Fruit fly (Drosophila melanogaster) whole organism, embryonic: ENCODE results near the gene Srrm234.

Experiments
- Adf1 ChIP-seq: fragments of 200-800 bp; sonication (Bioruptor generic); IDR thresholded peaks from 2 replicates; pipeline ENCODE4 v1.3.6; 2022; ENCODE audit warnings: missing biosample characterization, missing genetic modification characterization
- Aef1 ChIP-seq: fragments of 200-800 bp; sonication (Bioruptor generic); IDR thresholded peaks from 3 replicates; pipeline ENCODE4 v1.3.6; 2022; ENCODE audit warnings: missing biosample characterization, missing genetic modification characterization
- Atf-2 ChIP-seq: fragments of 200-800 bp; sonication (Bioruptor generic); optimal IDR thresholded peaks from 2 replicates; lab custom pipeline; 2016; ENCODE audit warnings: missing biosample characterization, missing genetic modification characterization
- CG10209 ChIP-seq: fragments of 200-800 bp; sonication (Bioruptor generic); optimal IDR thresholded peaks from 3 replicates; lab custom pipeline; 2017; ENCODE audit warnings: missing biosample characterization, mild to moderate bottlenecking, missing genetic modification characterization, missing genetic modification reagents
- CG12071 ChIP-seq: fragments of 200-800 bp; sonication (Bioruptor generic); optimal IDR thresholded peaks from 3 replicates; lab custom pipeline; 2018; ENCODE audit warnings: missing biosample characterization, mild to moderate bottlenecking, missing genetic modification characterization
- CG12769 ChIP-seq: fragments of 200-800 bp; sonication (Bioruptor generic); optimal IDR thresholded peaks from 2 replicates; lab custom pipeline; 2019; ENCODE audit warnings: missing biosample characterization, mild to moderate bottlenecking, missing genetic modification characterization, moderate library complexity
- CG13296 ChIP-seq: fragments of 200-800 bp; sonication (Bioruptor generic); optimal IDR thresholded peaks from 3 replicates; lab custom pipeline; 2018; ENCODE audit warnings: missing biosample characterization, mild to moderate bottlenecking, missing genetic modification characterization
- CG15479 ChIP-seq: fragments of 200-800 bp; sonication (Bioruptor generic); optimal IDR thresholded peaks from 3 replicates; lab custom pipeline; 2019; ENCODE audit warnings: missing biosample characterization, mild to moderate bottlenecking, missing genetic modification characterization, moderate library complexity
- CG15514 ChIP-seq: fragments of 200-800 bp; sonication (Bioruptor generic); optimal IDR thresholded peaks from 3 replicates; lab custom pipeline; 2017; ENCODE audit warnings: missing biosample characterization, missing genetic modification characterization, mild to moderate bottlenecking, moderate library complexity, missing genetic modification reagents
- CG15601 ChIP-seq: fragments of 200-800 bp; sonication (Bioruptor generic); optimal IDR thresholded peaks from 3 replicates; lab custom pipeline; 2019; ENCODE audit warnings: missing biosample characterization, mild to moderate bottlenecking, missing genetic modification characterization, moderate library complexity
- CG1602 ChIP-seq: fragments of 200-800 bp; sonication (Bioruptor generic); optimal IDR thresholded peaks from 3 replicates; lab custom pipeline; 2016; ENCODE audit warnings: missing biosample characterization, missing genetic modification characterization
- CG18764 ChIP-seq: fragments of 200-800 bp; sonication (Bioruptor generic); optimal IDR thresholded peaks from 3 replicates; lab custom pipeline; 2016; ENCODE audit warnings: missing biosample characterization, missing genetic modification characterization
- CG2678 ChIP-seq: fragments of 200-800 bp; sonication (Bioruptor generic); optimal IDR thresholded peaks from 3 replicates; lab custom pipeline; 2019; ENCODE audit warnings: missing biosample characterization, mild to moderate bottlenecking, missing genetic modification characterization, moderate library complexity
- CG31224 ChIP-seq: fragments of 200-800 bp; sonication (Bioruptor generic); IDR thresholded peaks from 2 replicates; pipeline ENCODE4 v1.3.6; 2022; ENCODE audit warnings: missing biosample characterization, missing genetic modification characterization
- CG3407 ChIP-seq: fragments of 200-800 bp; sonication (Bioruptor generic); optimal IDR thresholded peaks from 2 replicates; lab custom pipeline; 2018; ENCODE audit warnings: missing biosample characterization, mild to moderate bottlenecking, missing genetic modification characterization
- CG3726 ChIP-seq: fragments of 200-800 bp; sonication (Bioruptor generic); IDR thresholded peaks from 3 replicates; pipeline ENCODE4, ENCODE4 v1.3.6; 2022; ENCODE audit warnings: missing biosample characterization, missing genetic modification characterization
- CG7556 ChIP-seq: fragments of 200-800 bp; sonication (Bioruptor generic); optimal IDR thresholded peaks from 2 replicates; lab custom pipeline; 2017; ENCODE audit warnings: missing biosample characterization, mild to moderate bottlenecking, missing genetic modification characterization
- CG7839 ChIP-seq: fragments of 200-800 bp; sonication (Bioruptor generic); optimal IDR thresholded peaks from 3 replicates; lab custom pipeline; 2018; ENCODE audit warnings: missing biosample characterization, mild to moderate bottlenecking, missing genetic modification characterization, moderate library complexity
- Dek ChIP-seq: fragments of 200-800 bp; sonication (Bioruptor generic); optimal IDR thresholded peaks from 3 replicates; lab custom pipeline; 2019; ENCODE audit warnings: missing biosample characterization, mild to moderate bottlenecking, missing genetic modification characterization, moderate library complexity
- E2f1 ChIP-seq: fragments of 200-800 bp; sonication (Bioruptor generic); IDR thresholded peaks from 2 replicates; pipeline ENCODE4 v1.3.6; 2022; ENCODE audit warnings: missing biosample characterization, missing genetic modification characterization
- Hr78 ChIP-seq, 2 experiments: fragments of 200-800 bp in 1 of 2; fragments of >200 bp in 1 of 2; sonication (Bioruptor generic) in 1 of 2; optimal IDR thresholded peaks; 2 replicates each; lab custom pipeline; 2017 to 2019; ENCODE audit warnings: missing biosample characterization in 2 of 2, missing genetic modification characterization in 2 of 2, mild to moderate bottlenecking in 1 of 2, moderate library complexity in 1 of 2
- Mad ChIP-seq: fragments of 200-800 bp; sonication (Bioruptor generic); optimal IDR thresholded peaks from 2 replicates; lab custom pipeline; 2016; ENCODE audit warnings: missing biosample characterization, missing genetic modification characterization
- Mrtf ChIP-seq: fragments of 200-800 bp; sonication (Bioruptor generic); IDR thresholded peaks from 3 replicates; pipeline ENCODE4 v1.3.6; 2022; ENCODE audit warnings: missing biosample characterization, missing genetic modification characterization
- Optix ChIP-seq: fragments of 200-800 bp; sonication (Bioruptor generic); IDR thresholded peaks from 3 replicates; pipeline ENCODE4 v1.3.6; 2022; ENCODE audit warnings: missing biosample characterization, missing genetic modification characterization
- Xrp1 ChIP-seq: fragments of 200-800 bp; sonication (Bioruptor generic); IDR thresholded peaks from 2 replicates; pipeline ENCODE4 v1.3.6; 2022; ENCODE audit warnings: missing biosample characterization, missing genetic modification characterization
- ato ChIP-seq: fragments of 200-800 bp; sonication (Bioruptor generic); IDR thresholded peaks from 2 replicates; pipeline ENCODE4 v1.3.6; 2022; ENCODE audit warnings: missing biosample characterization, missing genetic modification characterization; ENCODE audit not compliant: partially characterized antibody
- bigmax ChIP-seq: fragments of 200-800 bp; sonication (Bioruptor generic); optimal IDR thresholded peaks from 2 replicates; lab custom pipeline; 2018; ENCODE audit warnings: missing biosample characterization, mild to moderate bottlenecking, missing genetic modification characterization
- br ChIP-seq: fragments of >200 bp; optimal IDR thresholded peaks from 2 replicates; lab custom pipeline; 2017
- chif ChIP-seq, 2 experiments: fragments of 200-800 bp; sonication (Bioruptor generic); optimal IDR thresholded peaks; 3 replicates each; lab custom pipeline; 2016; ENCODE audit warnings: missing biosample characterization in 2 of 2, missing genetic modification characterization in 2 of 2
- da ChIP-seq: fragments of 200-800 bp; sonication (Bioruptor generic); optimal IDR thresholded peaks from 2 replicates; lab custom pipeline; 2016; ENCODE audit warnings: missing biosample characterization, missing genetic modification characterization
- dm ChIP-seq: fragments of 200-800 bp; sonication (Bioruptor generic); optimal IDR thresholded peaks from 3 replicates; lab custom pipeline; 2016; ENCODE audit warnings: missing biosample characterization, missing genetic modification characterization
- esg ChIP-seq: fragments of 200-800 bp; sonication (Bioruptor generic); conservative IDR thresholded peaks from 2 replicates; pipeline ENCODE4 v1.3.6; 2022; ENCODE audit warnings: missing biosample characterization, missing genetic modification characterization
- eve ChIP-seq, 2 experiments: fragments of >200 bp; optimal IDR thresholded peaks; 2 replicates each; lab custom pipeline; 2017; ENCODE audit warnings: missing biosample characterization in 2 of 2, missing genetic modification characterization in 2 of 2
- fd64A ChIP-seq: fragments of 200-800 bp; sonication (Bioruptor generic); optimal IDR thresholded peaks from 3 replicates; lab custom pipeline; 2018; ENCODE audit warnings: missing biosample characterization, mild to moderate bottlenecking, missing genetic modification characterization
- fd96Cb ChIP-seq: fragments of 200-800 bp; sonication (Bioruptor generic); optimal IDR thresholded peaks from 2 replicates; lab custom pipeline; 2018; ENCODE audit warnings: missing biosample characterization, mild to moderate bottlenecking, missing genetic modification characterization, moderate library complexity
- gcm ChIP-seq: fragments of 200-800 bp; sonication (Bioruptor generic); optimal IDR thresholded peaks from 2 replicates; lab custom pipeline; 2019; ENCODE audit warnings: missing biosample characterization, mild to moderate bottlenecking, missing genetic modification characterization, moderate library complexity
- her ChIP-seq: fragments of 200-800 bp; sonication (Bioruptor generic); optimal IDR thresholded peaks from 2 replicates; lab custom pipeline; 2016; ENCODE audit warnings: missing biosample characterization, missing genetic modification characterization
- ind ChIP-seq: fragments of 200-800 bp; sonication (Bioruptor generic); optimal IDR thresholded peaks from 3 replicates; lab custom pipeline; 2016; ENCODE audit warnings: missing biosample characterization, missing genetic modification characterization
- jing ChIP-seq: fragments of 200-800 bp; sonication (Bioruptor generic); optimal IDR thresholded peaks from 2 replicates; lab custom pipeline; 2018; ENCODE audit warnings: missing biosample characterization, mild to moderate bottlenecking, missing genetic modification characterization
- nerfin-2 ChIP-seq: fragments of 200-800 bp; sonication (Bioruptor generic); IDR thresholded peaks from 2 replicates; pipeline ENCODE4 v1.3.6; 2022; ENCODE audit warnings: missing biosample characterization, missing genetic modification characterization; ENCODE audit not compliant: partially characterized antibody
- p53 ChIP-seq: fragments of 200-800 bp; sonication (Bioruptor generic); optimal IDR thresholded peaks from 2 replicates; lab custom pipeline; 2016; ENCODE audit warnings: missing biosample characterization, missing genetic modification characterization
- pb ChIP-seq: fragments of 200-800 bp; sonication (Bioruptor generic); optimal IDR thresholded peaks from 3 replicates; lab custom pipeline; 2016; ENCODE audit warnings: missing biosample characterization, missing genetic modification characterization
- peb ChIP-seq: fragments of 200-800 bp; sonication (Bioruptor generic); IDR thresholded peaks from 2 replicates; pipeline ENCODE4 v1.3.6; 2022; ENCODE audit warnings: missing biosample characterization, missing genetic modification characterization
- phol ChIP-seq: fragments of 200-800 bp; sonication (Bioruptor generic); optimal IDR thresholded peaks from 3 replicates; lab custom pipeline; 2018; ENCODE audit warnings: missing biosample characterization, mild to moderate bottlenecking, missing genetic modification characterization, moderate library complexity
- pum ChIP-seq: fragments of 200-800 bp; sonication (Bioruptor generic); optimal IDR thresholded peaks from 2 replicates; lab custom pipeline; 2016; ENCODE audit warnings: missing biosample characterization, missing genetic modification characterization
- row ChIP-seq: fragments of 200-800 bp; sonication (Bioruptor generic); IDR thresholded peaks from 3 replicates; pipeline ENCODE4 v1.3.6; 2022; ENCODE audit warnings: missing biosample characterization, missing genetic modification characterization
- slbo ChIP-seq: fragments of 200-800 bp; sonication (Bioruptor generic); IDR thresholded peaks from 2 replicates; pipeline ENCODE4 v1.3.6; 2022; ENCODE audit warnings: missing biosample characterization, missing genetic modification characterization
- slp2 ChIP-seq: fragments of 200-800 bp; sonication (Bioruptor generic); optimal IDR thresholded peaks from 2 replicates; lab custom pipeline; 2016; ENCODE audit warnings: missing biosample characterization, missing genetic modification characterization
- usp ChIP-seq: fragments of >200 bp; optimal IDR thresholded peaks from 2 replicates; lab custom pipeline; 2017; ENCODE audit warnings: missing biosample characterization, missing genetic modification characterization
- vvl ChIP-seq: fragments of 200-800 bp; sonication (Bioruptor generic); IDR thresholded peaks from 2 replicates; pipeline ENCODE4 v1.3.6; 2022; ENCODE audit warnings: missing biosample characterization, missing genetic modification characterization
- z ChIP-seq: fragments of 200-800 bp; sonication (Bioruptor generic); IDR thresholded peaks from 3 replicates; pipeline ENCODE4 v1.3.6; 2022; ENCODE audit warnings: missing biosample characterization, missing genetic modification characterization

The Srrm234 gene

DNA sequence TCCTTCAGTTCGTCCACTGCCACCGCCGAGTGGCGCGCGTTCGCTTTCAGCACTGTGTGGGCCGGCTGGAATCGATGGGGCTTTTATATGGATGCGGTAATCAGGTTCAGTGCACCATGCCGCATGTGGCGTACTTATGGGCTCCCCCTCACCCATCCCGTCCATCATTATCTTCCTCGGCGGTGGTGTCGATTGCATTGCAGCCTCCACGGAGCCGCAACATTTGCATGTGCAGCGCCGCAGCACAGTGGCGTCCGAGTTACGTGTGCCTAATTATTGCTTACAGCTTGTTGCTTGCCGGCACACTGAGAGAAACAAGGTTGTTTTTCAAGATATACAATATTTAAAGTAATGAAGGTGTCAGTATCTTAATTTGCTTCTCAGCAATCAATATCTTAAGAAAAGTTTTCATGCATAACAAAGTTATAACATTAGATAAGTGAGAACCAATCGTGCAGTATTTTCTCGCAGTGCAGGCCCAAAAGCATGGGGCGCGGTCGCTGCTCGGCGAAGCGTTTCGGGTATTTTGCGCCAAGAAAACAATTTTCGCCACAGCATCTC is 37.6 kb upstream of the Srrm234 start, which contains the start of gene CG13931 (continued):
- TF ChIP-seq Mad (no peak), CG15601 (tag; lab: Kevin White, UChicago) (no peak), CG18764 (GFP tag; lab: Kevin White, UChicago) (peak; percentile 3), bigmax (GFP tag; lab: Kevin White, UChicago) (no peak), CG15479 (no peak), chif (GFP tag; optimal IDR thresholded peaks at IDR 0.05; lab: Kevin White, UChicago) (peak; percentile 40 to 41), ind (GFP tag; lab: Kevin White, UChicago) (peak; percentile 12), Hr78 (GFP tag; optimal IDR thresholded peaks at IDR 0.05; lab: Kevin White, UChicago) (no peak), Optix (no peak), fd64A (GFP tag; lab: Kevin White, UChicago) (no peak), CG15514 (GFP tag; lab: Kevin White, UChicago) (no peak), eve (GFP tag; optimal IDR thresholded peaks at IDR 0.05; lab: Kevin White, UChicago) (no peak), Aef1 (GFP tag; lab: Robert Waterston, UW) (peak; percentile 45; the same call in 1 of the 3 replicates), esg (GFP tag; lab: Robert Waterston, UW) (no peak), E2f1 (0 out of 2 replicates have a peak, but pooled peaks have one; percentile 13), slbo (no peak), nerfin-2 (GFP tag; lab: Robert Waterston, UW) (no peak), CG7839 (tag; lab: Kevin White, UChicago) (peak; percentile 46), br (lab: Kevin White, UChicago) (no peak), CG12071 (GFP tag; lab: Kevin White, UChicago) (no peak), dm (GFP tag; lab: Kevin White, UChicago) (no peak), CG2678 (tag; lab: Kevin White, UChicago) (no peak), p53 (no peak), usp (GFP tag; lab: Kevin White, UChicago) (no peak), ato (GFP tag; lab: Robert Waterston, UW) (no peak), jing (no peak), row (GFP tag; lab: Robert Waterston, UW) (peak; percentile 42; the same call in 1 of the 3 replicates), CG12769 (tag; lab: Kevin White, UChicago) (no peak), pum (GFP tag; lab: Kevin White, UChicago) (peak; percentile 35), CG1602 (GFP tag; lab: Kevin White, UChicago) (peak; percentile 13), gcm (GFP tag; lab: Kevin White, UChicago) (no peak), CG7556 (GFP tag; lab: Kevin White, UChicago) (no peak), CG10209 (GFP tag; lab: Kevin White, UChicago) (no peak), phol (tag; lab: Kevin White, UChicago) (peak; percentile 32), peb (GFP tag; lab: Robert Waterston, UW) (no peak), slp2 (no peak), fd96Cb (tag; lab: Kevin White, UChicago) (peak; percentile 28), Xrp1 (GFP tag; lab: Robert Waterston, UW) (peak; percentile 54; the same call in 1 of the 2 replicates), CG31224 (GFP tag; lab: Robert Waterston, UW) (no peak), Mrtf (GFP tag; lab: Robert Waterston, UW) (no peak; the same call in 2 of the 3 replicates), CG3726 (GFP tag; lab: Robert Waterston, UW) (no peak), Dek (tag; lab: Kevin White, UChicago) (no peak), Atf-2 (peak; percentile 2), vvl (0 out of 2 replicates have a peak, but pooled peaks have one; percentile 53), CG13296 (GFP tag; lab: Kevin White, UChicago) (no peak), pb (GFP tag; lab: Kevin White, UChicago) (no peak), CG3407 (GFP tag; lab: Kevin White, UChicago) (no peak), her (GFP tag; lab: Kevin White, UChicago) (no peak), da (GFP tag; lab: Kevin White, UChicago) (no peak), Adf1 (GFP tag; lab: Robert Waterston, UW) (no peak), z (GFP tag; lab: Robert Waterston, UW) (no peak)
